Fruit fly (Drosophila melanogaster) whole organism, wandering third instar larva: Measurements from ENCODE around the gene chas.

Source experiments
- Abd-B ChIP-seq: fragments of >200 bp; optimal IDR thresholded peaks from 2 replicates; lab custom pipeline; 2017; ENCODE audit warnings: missing biosample characterization, missing genetic modification characterization
- CG32264 ChIP-seq: fragments of 200-800 bp; sonication (Bioruptor generic); optimal IDR thresholded peaks from 2 replicates; lab custom pipeline; 2016; ENCODE audit warnings: missing biosample characterization, missing genetic modification characterization
- CG9705 ChIP-seq: fragments of 200-800 bp; sonication (Bioruptor generic); optimal IDR thresholded peaks from 2 replicates; lab custom pipeline; 2018; ENCODE audit warnings: missing biosample characterization, mild to moderate bottlenecking, missing genetic modification characterization
- CrebA ChIP-seq: fragments of 200-800 bp; sonication (Bioruptor generic); optimal IDR thresholded peaks from 2 replicates; lab custom pipeline; 2016; ENCODE audit warnings: missing biosample characterization, mild to moderate bottlenecking, missing genetic modification characterization, borderline replicate concordance
- Dfd ChIP-seq: fragments of >200 bp; optimal IDR thresholded peaks from 2 replicates; lab custom pipeline; 2017; ENCODE audit warnings: missing biosample characterization, missing genetic modification characterization
- Dif ChIP-seq: fragments of 200-275, 200-300 bp; sonication (Bioruptor generic); optimal IDR thresholded peaks from 2 replicates; lab custom pipeline; 2018; ENCODE audit warnings: missing biosample characterization, missing genetic modification characterization; ENCODE audit not compliant: partially characterized antibody
- GATAd ChIP-seq: sonication (Bioruptor generic); optimal IDR thresholded peaks from 2 replicates; lab custom pipeline; 2016; ENCODE audit warnings: missing biosample characterization, missing genetic modification characterization
- HLH106 ChIP-seq: fragments of 200-800 bp; optimal IDR thresholded peaks from 3 replicates; lab custom pipeline; 2019; ENCODE audit warnings: missing biosample characterization, mild to moderate bottlenecking, missing genetic modification characterization, moderate library complexity
- Hr78 ChIP-seq: fragments of >200 bp; optimal IDR thresholded peaks from 2 replicates; lab custom pipeline; 2017; ENCODE audit warnings: missing biosample characterization, missing genetic modification characterization
- Hr83 ChIP-seq: fragments of 200-300 bp; sonication (Bioruptor generic); optimal IDR thresholded peaks from 2 replicates; lab custom pipeline; 2016; ENCODE audit warnings: missing biosample characterization, mild to moderate bottlenecking, missing genetic modification characterization, moderate library complexity; ENCODE audit not compliant: poor library complexity, severe bottlenecking
- Jra ChIP-seq: sonication (Bioruptor generic); optimal IDR thresholded peaks from 2 replicates; lab custom pipeline; 2016; ENCODE audit warnings: missing biosample characterization, missing genetic modification characterization
- Mio ChIP-seq: sonication (Bioruptor generic); optimal IDR thresholded peaks from 2 replicates; lab custom pipeline; 2016; ENCODE audit warnings: missing biosample characterization, missing genetic modification characterization
- Myc ChIP-seq: fragments of >200 bp; optimal IDR thresholded peaks from 2 replicates; lab custom pipeline; 2017
- OdsH ChIP-seq: fragments of 200-800 bp; sonication (Bioruptor generic); optimal IDR thresholded peaks from 2 replicates; lab custom pipeline; 2016; ENCODE audit warnings: missing biosample characterization, mild to moderate bottlenecking, missing genetic modification characterization
- Rel ChIP-seq, 2 experiments: fragments of 200-800 bp; sonication (Bioruptor generic) in 1 of 2; optimal IDR thresholded peaks; 2 replicates in 1 of 2; 3 replicates in 1 of 2; lab custom pipeline; 2016 to 2019; ENCODE audit warnings: mild to moderate bottlenecking in 2 of 2, missing biosample characterization in 2 of 2, missing genetic modification characterization in 2 of 2, moderate library complexity in 1 of 2
- Sp1 ChIP-seq: fragments of 200-800 bp; sonication (Bioruptor generic); optimal IDR thresholded peaks from 3 replicates; lab custom pipeline; 2019; ENCODE audit warnings: missing biosample characterization, mild to moderate bottlenecking, missing genetic modification characterization, moderate library complexity
- Vsx2 ChIP-seq: fragments of 200-300, 225-300 bp; sonication (Bioruptor generic); optimal IDR thresholded peaks from 2 replicates; lab custom pipeline; 2018; ENCODE audit warnings: missing biosample characterization, missing genetic modification characterization; ENCODE audit not compliant: partially characterized antibody
- brk ChIP-seq: fragments of 200-800 bp; sonication (Bioruptor generic); optimal IDR thresholded peaks from 2 replicates; lab custom pipeline; 2016; ENCODE audit warnings: missing biosample characterization, mild to moderate bottlenecking, missing genetic modification characterization
- dl ChIP-seq, 2 experiments: fragments of 175-275, 200-275 bp in 1 of 2; fragments of 200-275 bp in 1 of 2; sonication (Bioruptor generic); optimal IDR thresholded peaks; lab custom pipeline; 2018; ENCODE audit warnings: mild to moderate bottlenecking in 2 of 2, missing biosample characterization in 2 of 2, missing genetic modification characterization in 2 of 2, moderate library complexity in 2 of 2; ENCODE audit not compliant: partially characterized antibody in 2 of 2, insufficient read depth in 1 of 2
- dsf ChIP-seq: sonication (Bioruptor generic); optimal IDR thresholded peaks from 2 replicates; lab custom pipeline; 2016; ENCODE audit warnings: missing biosample characterization, missing genetic modification characterization, borderline replicate concordance
- ey ChIP-seq: fragments of 200-800 bp; sonication (Bioruptor generic); optimal IDR thresholded peaks from 2 replicates; lab custom pipeline; 2016; ENCODE audit warnings: missing biosample characterization, missing genetic modification characterization
- fru ChIP-seq: fragments of 200-800 bp; sonication (Bioruptor generic); optimal IDR thresholded peaks from 3 replicates; lab custom pipeline; 2016; ENCODE audit warnings: missing biosample characterization, mild to moderate bottlenecking, missing genetic modification characterization
- h ChIP-seq: fragments of 200-800 bp; sonication (Bioruptor generic); optimal IDR thresholded peaks from 3 replicates; lab custom pipeline; 2016; ENCODE audit warnings: missing biosample characterization, mild to moderate bottlenecking, missing genetic modification characterization
- jim ChIP-seq: fragments of 175-275, 200-325 bp; sonication (Bioruptor generic); optimal IDR thresholded peaks from 2 replicates; lab custom pipeline; 2016; ENCODE audit warnings: missing biosample characterization, mild to moderate bottlenecking, missing genetic modification characterization
- lola ChIP-seq: fragments of >200 bp; optimal IDR thresholded peaks from 2 replicates; lab custom pipeline; 2017; ENCODE audit warnings: missing biosample characterization, missing genetic modification characterization
- pan ChIP-seq: fragments of >200 bp; optimal IDR thresholded peaks from 2 replicates; lab custom pipeline; 2017
- psq ChIP-seq: fragments of 200-800 bp; sonication (Bioruptor generic); optimal IDR thresholded peaks from 3 replicates; lab custom pipeline; 2017; ENCODE audit warnings: missing biosample characterization, mild to moderate bottlenecking, missing genetic modification characterization, moderate library complexity
- rgr ChIP-seq: fragments of 200-800 bp; sonication (Bioruptor generic); optimal IDR thresholded peaks from 3 replicates; lab custom pipeline; 2016; ENCODE audit warnings: missing biosample characterization, mild to moderate bottlenecking, missing genetic modification characterization
- sv ChIP-seq: fragments of 200-800 bp; sonication (Bioruptor generic); optimal IDR thresholded peaks from 3 replicates; lab custom pipeline; 2016; ENCODE audit warnings: missing biosample characterization, missing genetic modification characterization
- tai ChIP-seq: sonication (Bioruptor generic); optimal IDR thresholded peaks from 2 replicates; lab custom pipeline; 2016; ENCODE audit warnings: missing biosample characterization, missing genetic modification characterization
- woc ChIP-seq: sonication (Bioruptor generic); optimal IDR thresholded peaks from 2 replicates; lab custom pipeline; 2016; ENCODE audit warnings: missing biosample characterization, mild to moderate bottlenecking, missing genetic modification characterization

Gene chas

DNA sequence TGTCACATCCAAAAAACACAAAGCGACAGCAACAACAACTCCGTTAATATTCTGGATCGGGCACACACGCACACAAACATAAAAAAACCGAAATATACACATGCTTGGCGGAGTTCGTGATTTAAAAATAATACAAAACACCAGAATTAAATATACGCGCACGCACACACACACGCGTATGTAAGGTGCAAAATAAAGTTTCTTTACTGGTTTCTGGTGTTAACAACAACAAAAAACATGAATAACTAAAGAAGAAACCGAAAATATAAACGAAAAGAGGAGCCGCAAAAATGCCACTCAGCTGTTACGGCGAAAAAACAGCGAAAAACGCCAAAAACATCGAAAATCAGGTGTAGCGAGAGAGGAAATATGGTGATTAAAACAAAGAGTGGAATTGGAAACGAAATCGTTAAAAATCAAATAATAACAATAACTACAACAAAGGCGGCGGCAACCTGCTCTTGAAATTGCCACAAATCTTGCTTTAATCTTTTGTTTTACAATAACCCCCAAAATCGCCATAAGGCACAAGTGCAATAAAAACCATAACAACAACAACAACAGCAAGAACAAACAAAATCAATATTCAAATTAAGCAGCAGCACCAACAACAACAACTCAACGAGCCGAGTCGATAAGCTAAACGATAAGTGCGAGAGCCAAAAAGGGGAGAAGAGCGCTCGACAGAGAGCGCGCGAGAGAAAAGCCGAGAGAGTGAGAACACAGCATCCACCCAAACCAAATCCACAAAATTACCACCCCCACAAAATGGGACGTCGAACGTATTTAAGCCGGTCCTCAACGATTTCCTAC lies 11.9 kb upstream of the chas start:
- peak; percentile 79 for TF ChIP-seq Dif (GFP tag; lab: Kevin White, UChicago)
- TF ChIP-seq dl (GFP tag; optimal IDR thresholded peaks at IDR 0.05; lab: Kevin White, UChicago; ENCODE audit: insufficient read depth in 1 of 2, partially characterized antibody in 2 of 2) = peak; percentile 24 to 73
- TF ChIP-seq OdsH (GFP tag; lab: Kevin White, UChicago) = no peak
- no peak for TF ChIP-seq lola (GFP tag; lab: Kevin White, UChicago)
- no peak for TF ChIP-seq Jra (GFP tag; lab: Kevin White, UChicago)
- no peak for TF ChIP-seq sv (GFP tag; lab: Kevin White, UChicago)
- TF ChIP-seq Dfd (GFP tag; lab: Kevin White, UChicago) = no peak
- no peak for TF ChIP-seq dsf (GFP tag; lab: Kevin White, UChicago)
- no peak for TF ChIP-seq Mio (GFP tag; lab: Kevin White, UChicago)
- peak; percentile 55 for TF ChIP-seq psq
- TF ChIP-seq Rel (GFP tag; optimal IDR thresholded peaks at IDR 0.05; lab: Kevin White, UChicago) = no peak
- peak; percentile 65 for TF ChIP-seq Rel (tag; optimal IDR thresholded peaks at IDR 0.05; lab: Kevin White, UChicago)
- TF ChIP-seq tai (GFP tag; lab: Kevin White, UChicago) = no peak
- TF ChIP-seq, all 38 proteins: peak for 4

DNA sequence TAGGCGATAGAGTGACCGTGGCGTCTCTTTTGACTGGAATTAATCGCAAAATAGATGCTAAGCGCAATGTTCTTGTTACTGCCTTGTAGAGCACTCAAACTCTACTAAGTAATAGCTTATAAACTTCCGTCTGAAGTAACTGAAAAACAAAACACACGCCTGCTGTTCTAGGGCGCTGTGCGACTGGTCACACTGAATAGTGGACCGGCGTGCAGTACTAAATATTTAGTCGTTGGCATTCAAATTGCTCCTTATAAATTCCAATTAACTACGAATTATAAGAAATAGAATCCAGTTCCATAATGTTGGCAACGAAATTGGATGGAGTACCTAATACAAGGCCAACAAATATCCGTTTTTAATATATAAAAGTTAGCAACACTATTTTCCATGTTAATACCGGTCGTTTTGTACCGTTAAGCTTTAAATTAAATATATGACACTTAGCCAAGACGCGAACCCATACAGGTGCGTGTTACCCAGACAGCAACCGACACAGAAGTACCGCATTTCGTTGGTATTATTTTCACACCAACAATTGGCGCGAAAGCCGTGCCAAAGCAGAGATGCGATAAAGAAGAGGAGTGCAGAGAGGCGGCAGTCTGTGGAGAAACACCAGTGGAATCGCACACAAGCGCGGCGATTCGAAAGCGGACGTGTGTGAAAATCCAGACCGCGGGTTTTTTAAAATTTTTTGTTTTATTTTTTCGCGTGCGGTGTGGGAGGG lies 11.2 kb upstream of the chas start, which contains the start of the genes CG8173 and raskol:
TSS of gene CG8173 (minus strand) at position 108 of the 727 bp plus-strand sequence.
TSS of gene raskol (plus strand) at position 599 of the 727 bp plus-strand sequence.
- TF ChIP-seq Sp1 (peak; percentile 44), HLH106 (tag; lab: Kevin White, UChicago) (no peak), psq (peak; percentile 100), fru (GFP tag; lab: Kevin White, UChicago) (no peak), Rel (GFP tag; optimal IDR thresholded peaks at IDR 0.05; lab: Kevin White, UChicago) (no peak), Rel (tag; optimal IDR thresholded peaks at IDR 0.05; lab: Kevin White, UChicago) (peak; percentile 53), h (peak; percentile 6), jim (GFP tag; lab: Kevin White, UChicago) (peak; percentile 83), Dif (GFP tag; lab: Kevin White, UChicago) (peak; percentile 67), Jra (GFP tag; lab: Kevin White, UChicago) (no peak), Hr83 (peak; percentile 11), Myc (peak; percentile 54), dl (GFP tag; optimal IDR thresholded peaks at IDR 0.05; lab: Kevin White, UChicago; ENCODE audit: insufficient read depth in 1 of 2, partially characterized antibody in 2 of 2) (peak in 1 of 2 experiments; percentile 19), rgr (GFP tag; lab: Kevin White, UChicago) (peak; percentile 14), OdsH (GFP tag; lab: Kevin White, UChicago) (no peak)

DNA sequence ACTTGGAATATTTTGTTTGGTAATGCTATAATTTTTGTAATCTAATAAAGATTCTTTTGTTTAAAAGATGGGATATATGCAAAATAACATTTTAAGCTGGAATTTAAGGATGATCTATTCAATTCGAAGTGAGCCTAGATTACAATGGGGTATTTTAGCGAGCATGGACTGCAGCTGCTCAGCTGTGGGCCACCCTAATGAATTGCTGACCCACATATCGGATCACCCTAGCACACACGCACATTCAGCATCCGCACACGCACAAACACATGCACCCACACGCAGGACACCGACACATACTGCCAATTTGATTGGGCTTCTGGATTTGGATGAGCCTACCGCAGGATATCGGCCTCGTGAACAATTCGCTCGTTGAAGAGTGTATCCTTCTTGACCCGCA lies 10.3 kb upstream of the chas start:
- TF ChIP-seq Vsx2 (GFP tag; lab: Kevin White, UChicago) = no peak
- TF ChIP-seq, all 38 proteins: peak for 0

- TF ChIP-seq brk (GFP tag; lab: Kevin White, UChicago) (no peak), Rel (GFP tag; optimal IDR thresholded peaks at IDR 0.05; lab: Kevin White, UChicago) (no peak), Rel (tag; optimal IDR thresholded peaks at IDR 0.05; lab: Kevin White, UChicago) (no peak), pan (lab: Kevin White, UChicago) (no peak), fru (GFP tag; lab: Kevin White, UChicago) (no peak), GATAd (GFP tag; lab: Kevin White, UChicago) (no peak), CrebA (GFP tag; lab: Kevin White, UChicago) (no peak), h (no peak), Mio (GFP tag; lab: Kevin White, UChicago) (no peak), Myc (no peak), CG9705 (no peak), Abd-B (GFP tag; lab: Kevin White, UChicago) (no peak), rgr (GFP tag; lab: Kevin White, UChicago) (no peak), Hr78 (no peak), ey (no peak), Dif (GFP tag; lab: Kevin White, UChicago) (no peak), CG32264 (GFP tag; lab: Kevin White, UChicago) (no peak), Sp1 (no peak), HLH106 (tag; lab: Kevin White, UChicago) (no peak), Vsx2 (GFP tag; lab: Kevin White, UChicago) (no peak), woc (GFP tag; lab: Kevin White, UChicago) (no peak)
Measured at dm6 chrX:17707691-17708090, 9.2 kb upstream of the chas start.
